Fruit fly (Drosophila melanogaster) whole organism, prepupa: Measurements from ENCODE around the gene Shawn.
A peak's percentile ranks its signal among the peaks of the same experiment; 100 is the strongest.

Experiments
- Blimp-1 ChIP-seq: fragments of 200-800 bp; sonication (Bioruptor generic); optimal IDR thresholded peaks from 3 replicates; lab custom pipeline; 2017; ENCODE audit warnings: missing biosample characterization, missing genetic modification characterization, mild to moderate bottlenecking, moderate library complexity, missing genetic modification reagents
- CG11294 ChIP-seq: fragments of 200-800 bp; sonication (Bioruptor generic); IDR thresholded peaks from 2 replicates; pipeline ENCODE4 v1.3.6; 2022; ENCODE audit warnings: missing biosample characterization, missing genetic modification characterization
- CG11762 ChIP-seq: fragments of 200-800 bp; sonication (Bioruptor generic); optimal IDR thresholded peaks from 3 replicates; lab custom pipeline; 2016; ENCODE audit warnings: missing biosample characterization, missing genetic modification characterization; ENCODE audit not compliant: insufficient read depth
- CG11902 ChIP-seq: fragments of 200-800 bp; sonication (Bioruptor generic); optimal IDR thresholded peaks from 3 replicates; lab custom pipeline; 2016; ENCODE audit warnings: missing biosample characterization, missing genetic modification characterization
- CG15336 ChIP-seq: fragments of 200-800 bp; sonication (Bioruptor generic); IDR thresholded peaks from 2 replicates; pipeline ENCODE4 v1.3.6; 2022; ENCODE audit warnings: missing biosample characterization, missing genetic modification characterization
- CG1621 ChIP-seq: fragments of 200-800 bp; sonication (Bioruptor generic); optimal IDR thresholded peaks from 3 replicates; lab custom pipeline; 2018; ENCODE audit warnings: missing biosample characterization, mild to moderate bottlenecking, missing genetic modification characterization
- CG16779 ChIP-seq: fragments of 200-800 bp; sonication (Bioruptor generic); optimal IDR thresholded peaks from 3 replicates; lab custom pipeline; 2017; ENCODE audit warnings: missing biosample characterization, mild to moderate bottlenecking, missing genetic modification characterization
- CG3032 ChIP-seq: fragments of 200-800 bp; optimal IDR thresholded peaks from 2 replicates; lab custom pipeline; 2019; ENCODE audit warnings: missing biosample characterization, mild to moderate bottlenecking, missing genetic modification characterization, moderate library complexity
- CG31627 ChIP-seq: fragments of 200-800 bp; sonication (Bioruptor generic); optimal IDR thresholded peaks from 3 replicates; lab custom pipeline; 2016; ENCODE audit warnings: missing biosample characterization, missing genetic modification characterization
- CG32006 ChIP-seq: fragments of 200-800 bp; sonication (Bioruptor generic); optimal IDR thresholded peaks from 3 replicates; lab custom pipeline; 2017; ENCODE audit warnings: missing biosample characterization, mild to moderate bottlenecking, missing genetic modification characterization
- CG3919 ChIP-seq: fragments of 200-800 bp; sonication (Bioruptor generic); optimal IDR thresholded peaks from 3 replicates; lab custom pipeline; 2016; ENCODE audit warnings: missing biosample characterization, missing genetic modification characterization
- CG6163 ChIP-seq: fragments of 200-800 bp; sonication (Bioruptor generic); IDR thresholded peaks from 3 replicates; pipeline ENCODE4 v1.3.6; 2022; ENCODE audit warnings: missing biosample characterization, missing genetic modification characterization
- CG6276 ChIP-seq: fragments of 200-800 bp; sonication (Bioruptor generic); optimal IDR thresholded peaks from 2 replicates; lab custom pipeline; 2017; ENCODE audit warnings: missing biosample characterization, mild to moderate bottlenecking, missing genetic modification characterization
- CG6792 ChIP-seq: fragments of 200-800 bp; sonication (Bioruptor generic); optimal IDR thresholded peaks from 3 replicates; lab custom pipeline; 2016; ENCODE audit warnings: missing biosample characterization, missing genetic modification characterization
- CG6808 ChIP-seq: fragments of 200-800 bp; sonication (Bioruptor generic); optimal IDR thresholded peaks from 3 replicates; lab custom pipeline; 2017; ENCODE audit warnings: missing biosample characterization, missing genetic modification characterization, mild to moderate bottlenecking, moderate library complexity, missing genetic modification reagents
- CG6854 ChIP-seq: fragments of 200-800 bp; sonication (Bioruptor generic); optimal IDR thresholded peaks from 2 replicates; lab custom pipeline; 2017; ENCODE audit warnings: missing biosample characterization, mild to moderate bottlenecking, missing genetic modification characterization
- CG8119 ChIP-seq: fragments of 200-800 bp; sonication (Bioruptor generic); IDR thresholded peaks from 3 replicates; pipeline ENCODE4 v1.3.6; 2022; ENCODE audit warnings: missing biosample characterization, missing genetic modification characterization
- CG8632 ChIP-seq: fragments of 200-800 bp; sonication (Bioruptor generic); optimal IDR thresholded peaks from 3 replicates; lab custom pipeline; 2016; ENCODE audit warnings: missing biosample characterization, missing genetic modification characterization
- CG9139 ChIP-seq: fragments of 200-800 bp; sonication (Bioruptor generic); optimal IDR thresholded peaks from 3 replicates; lab custom pipeline; 2017; ENCODE audit warnings: missing biosample characterization, mild to moderate bottlenecking, missing genetic modification characterization
- Eip75B ChIP-seq: fragments of 200-800 bp; sonication (Bioruptor generic); optimal IDR thresholded peaks from 3 replicates; lab custom pipeline; 2016; ENCODE audit warnings: missing biosample characterization, missing genetic modification characterization
- Eip78C ChIP-seq: fragments of 200-800 bp; sonication (Bioruptor generic); peaks from one replicate; lab custom pipeline; 2016; ENCODE audit warnings: missing biosample characterization, missing genetic modification characterization
- Eip93F ChIP-seq: fragments of 200-800 bp; sonication (Bioruptor generic); optimal IDR thresholded peaks from 2 replicates; lab custom pipeline; 2016; ENCODE audit warnings: missing biosample characterization, mild to moderate bottlenecking, missing genetic modification characterization
- Ets21C ChIP-seq: fragments of 200-800 bp; sonication (Bioruptor generic); optimal IDR thresholded peaks from 3 replicates; lab custom pipeline; 2016; ENCODE audit warnings: missing biosample characterization, missing genetic modification characterization
- Ets96B ChIP-seq: fragments of 200-800 bp; optimal IDR thresholded peaks from 2 replicates; lab custom pipeline; 2019; ENCODE audit warnings: missing biosample characterization, mild to moderate bottlenecking, missing genetic modification characterization, moderate library complexity
- Gug ChIP-seq: fragments of 200-800 bp; sonication (Bioruptor generic); IDR thresholded peaks from 2 replicates; pipeline ENCODE4 v1.3.6; 2022; ENCODE audit warnings: missing biosample characterization, missing genetic modification characterization
- Hr38 ChIP-seq: sonication (Bioruptor generic); optimal IDR thresholded peaks from 2 replicates; lab custom pipeline; 2016; ENCODE audit warnings: missing biosample characterization, missing genetic modification characterization
- Hr4 ChIP-seq: fragments of 200-800 bp; sonication (Bioruptor generic); optimal IDR thresholded peaks from 3 replicates; lab custom pipeline; 2016; ENCODE audit warnings: missing biosample characterization, missing genetic modification characterization
- Lpt ChIP-seq: fragments of 200-800 bp; sonication (Bioruptor generic); optimal IDR thresholded peaks from 3 replicates; lab custom pipeline; 2016; ENCODE audit warnings: missing biosample characterization, missing genetic modification characterization
- Met ChIP-seq: fragments of 200-800 bp; sonication (Bioruptor generic); optimal IDR thresholded peaks from 3 replicates; lab custom pipeline; 2016; ENCODE audit warnings: missing biosample characterization, missing genetic modification characterization
- Smox ChIP-seq: fragments of 200-800 bp; sonication (Bioruptor generic); optimal IDR thresholded peaks from 3 replicates; lab custom pipeline; 2016; ENCODE audit warnings: missing biosample characterization, missing genetic modification characterization
- Sox102F ChIP-seq: fragments of 200-800 bp; sonication (Bioruptor generic); optimal IDR thresholded peaks from 2 replicates; lab custom pipeline; 2016; ENCODE audit warnings: missing biosample characterization, mild to moderate bottlenecking, missing genetic modification characterization
- Sox14 ChIP-seq: fragments of 200-800 bp; sonication (Bioruptor generic); optimal IDR thresholded peaks from 3 replicates; lab custom pipeline; 2016; ENCODE audit warnings: missing biosample characterization, missing genetic modification characterization
- Sox15 ChIP-seq: fragments of 200-800 bp; sonication (Bioruptor generic); optimal IDR thresholded peaks from 3 replicates; lab custom pipeline; 2016; ENCODE audit warnings: missing biosample characterization, missing genetic modification characterization
- achi ChIP-seq: fragments of 200-800 bp; sonication (Bioruptor generic); optimal IDR thresholded peaks from 3 replicates; lab custom pipeline; 2016; ENCODE audit warnings: missing biosample characterization, missing genetic modification characterization
- acj6 ChIP-seq: fragments of 200-800 bp; sonication (Bioruptor generic); optimal IDR thresholded peaks from 3 replicates; lab custom pipeline; 2016; ENCODE audit warnings: missing biosample characterization, missing genetic modification characterization
- cyc ChIP-seq: fragments of 200-800 bp; sonication (Bioruptor generic); optimal IDR thresholded peaks from 3 replicates; lab custom pipeline; 2016; ENCODE audit warnings: missing biosample characterization, missing genetic modification characterization
- dsx ChIP-seq: fragments of 200-800 bp; optimal IDR thresholded peaks from 3 replicates; lab custom pipeline; 2019; ENCODE audit warnings: missing biosample characterization, mild to moderate bottlenecking, missing genetic modification characterization, moderate library complexity; ENCODE audit not compliant: poor library complexity, severe bottlenecking
- eg ChIP-seq: fragments of 200-800 bp; sonication (Bioruptor generic); IDR thresholded peaks from 3 replicates; pipeline ENCODE4 v1.3.6; 2022; ENCODE audit warnings: missing biosample characterization, missing genetic modification characterization
- esn ChIP-seq: fragments of 200-800 bp; sonication (Bioruptor generic); optimal IDR thresholded peaks from 2 replicates; lab custom pipeline; 2016; ENCODE audit warnings: missing biosample characterization, mild to moderate bottlenecking, missing genetic modification characterization, moderate library complexity
- fd85E ChIP-seq: fragments of 200-800 bp; sonication (Bioruptor generic); optimal IDR thresholded peaks from 3 replicates; lab custom pipeline; 2016; ENCODE audit warnings: missing biosample characterization, missing genetic modification characterization
- lz ChIP-seq: fragments of 200-800 bp; sonication (Bioruptor generic); optimal IDR thresholded peaks from 3 replicates; lab custom pipeline; 2016; ENCODE audit warnings: missing biosample characterization, missing genetic modification characterization
- net ChIP-seq: fragments of 200-800 bp; sonication (Bioruptor generic); optimal IDR thresholded peaks from 3 replicates; lab custom pipeline; 2016; ENCODE audit warnings: missing biosample characterization, missing genetic modification characterization
- pdm3 ChIP-seq: fragments of 200-800 bp; sonication (Bioruptor generic); optimal IDR thresholded peaks from 3 replicates; lab custom pipeline; 2016; ENCODE audit warnings: missing biosample characterization, missing genetic modification characterization
- ss ChIP-seq, 2 experiments: fragments of 200-800 bp; sonication (Bioruptor generic); optimal IDR thresholded peaks; 2 replicates in 1 of 2; 3 replicates in 1 of 2; lab custom pipeline; 2017 to 2018; ENCODE audit warnings: mild to moderate bottlenecking in 2 of 2, missing biosample characterization in 2 of 2, missing genetic modification characterization in 2 of 2, moderate library complexity in 1 of 2
- svp ChIP-seq: fragments of 200-800 bp; sonication (Bioruptor generic); peaks from one replicate; lab custom pipeline; 2016; ENCODE audit warnings: missing biosample characterization, missing genetic modification characterization
- topi ChIP-seq: fragments of 200-800 bp; sonication (Bioruptor generic); optimal IDR thresholded peaks from 3 replicates; lab custom pipeline; 2016; ENCODE audit warnings: missing biosample characterization, missing genetic modification characterization
- vri ChIP-seq: fragments of 200-800 bp; sonication (Bioruptor generic); optimal IDR thresholded peaks from 3 replicates; lab custom pipeline; 2016; ENCODE audit warnings: missing biosample characterization, mild to moderate bottlenecking, missing genetic modification characterization

Gene Shawn

dm6 chrX:19637002-19637420 lies 25.7 kb downstream of the Shawn start (continued):
- TF ChIP-seq ss (GFP tag; optimal IDR thresholded peaks at IDR 0.05; lab: Kevin White, UChicago) (peak; percentile 16 to 58), pdm3 (GFP tag; lab: Kevin White, UChicago) (no peak), esn (GFP tag; lab: Kevin White, UChicago) (peak; percentile 31), Sox102F (GFP tag; lab: Kevin White, UChicago) (no peak), CG8632 (no peak), Ets21C (GFP tag; lab: Kevin White, UChicago) (no peak), Gug (no peak), Met (GFP tag; lab: Kevin White, UChicago) (no peak), CG9139 (GFP tag; lab: Kevin White, UChicago) (no peak), CG15336 (0 out of 2 replicates have a peak, but pooled peaks have one; percentile 12), CG1621 (peak; percentile 30), achi (GFP tag; lab: Kevin White, UChicago) (no peak), Hr38 (GFP tag; lab: Kevin White, UChicago) (no peak)

- TF ChIP-seq CG6163 (GFP tag; lab: Robert Waterston, UW), result peak; percentile 16; the same call in 1 of the 3 replicates
- TF ChIP-seq CG16779 (tag; lab: Kevin White, UChicago), result peak; percentile 30
- TF ChIP-seq CG6276 (GFP tag; lab: Kevin White, UChicago), result no peak
- TF ChIP-seq CG11902 (GFP tag; lab: Kevin White, UChicago), result no peak
- no peak for TF ChIP-seq CG3032 (tag; lab: Kevin White, UChicago)
- TF ChIP-seq acj6, result no peak
- TF ChIP-seq net, result peak; percentile 14
- TF ChIP-seq Lpt (GFP tag; lab: Kevin White, UChicago), result no peak
- TF ChIP-seq Hr38 (GFP tag; lab: Kevin White, UChicago), result no peak
- TF ChIP-seq cyc (GFP tag; lab: Kevin White, UChicago), result no peak
- no peak for TF ChIP-seq Gug
- no peak for TF ChIP-seq CG6792 (GFP tag; lab: Kevin White, UChicago)
- TF ChIP-seq Ets96B (tag; lab: Kevin White, UChicago), result no peak
- TF ChIP-seq Met (GFP tag; lab: Kevin White, UChicago), result no peak
- no peak for TF ChIP-seq Sox14
- TF ChIP-seq Smox (GFP tag; lab: Kevin White, UChicago), result no peak
- peak; percentile 15 for TF ChIP-seq CG6808 (GFP tag; lab: Kevin White, UChicago)
- no peak for TF ChIP-seq Sox15 (GFP tag; lab: Kevin White, UChicago)
- no peak for TF ChIP-seq Blimp-1 (GFP tag; lab: Kevin White, UChicago)
- TF ChIP-seq svp (GFP tag; lab: Kevin White, UChicago), result no peak
- TF ChIP-seq Eip78C (GFP tag; lab: Kevin White, UChicago), result peak; percentile 59
- 0 out of 3 replicates have a peak, but pooled peaks have one; percentile 6 for TF ChIP-seq eg (GFP tag; lab: Robert Waterston, UW)
- TF ChIP-seq ss (GFP tag; optimal IDR thresholded peaks at IDR 0.05; lab: Kevin White, UChicago), result peak in 1 of 2 experiments; percentile 1
- no peak for TF ChIP-seq CG32006
- no peak for TF ChIP-seq CG3919 (GFP tag; lab: Kevin White, UChicago)
- no peak for TF ChIP-seq CG9139 (GFP tag; lab: Kevin White, UChicago)
- no peak for TF ChIP-seq CG31627 (GFP tag; lab: Kevin White, UChicago)
- TF ChIP-seq Ets21C (GFP tag; lab: Kevin White, UChicago), result no peak
- TF ChIP-seq Eip93F (GFP tag; lab: Kevin White, UChicago), result no peak
- no peak for TF ChIP-seq vri (GFP tag; lab: Kevin White, UChicago)
- TF ChIP-seq topi (GFP tag; lab: Kevin White, UChicago), result no peak
- no peak for TF ChIP-seq Sox102F (GFP tag; lab: Kevin White, UChicago)
- no peak for TF ChIP-seq CG11762 (GFP tag; lab: Kevin White, UChicago)
- TF ChIP-seq CG8119 (GFP tag; lab: Robert Waterston, UW), result 0 out of 3 replicates have a peak, but pooled peaks have one; percentile 18
- no peak for TF ChIP-seq lz (GFP tag; lab: Kevin White, UChicago)
- TF ChIP-seq CG6854 (GFP tag; lab: Kevin White, UChicago), result no peak
- TF ChIP-seq dsx (GFP tag; lab: Kevin White, UChicago), result no peak
- no peak for TF ChIP-seq Hr4 (GFP tag; lab: Kevin White, UChicago)
- TF ChIP-seq CG11294, result no peak
- TF ChIP-seq fd85E, result no peak
- TF ChIP-seq Eip75B (GFP tag; lab: Kevin White, UChicago), result peak; percentile 19
These were observed 26.4 kb downstream of the Shawn start for dm6 chrX:19637434-19638327.
